Worm (Caenorhabditis elegans): ENCODE measurements around the gene mboa-6.
A peak's percentile ranks its signal among the peaks of the same experiment; 100 is the strongest.

Gene mboa-6

DNA sequence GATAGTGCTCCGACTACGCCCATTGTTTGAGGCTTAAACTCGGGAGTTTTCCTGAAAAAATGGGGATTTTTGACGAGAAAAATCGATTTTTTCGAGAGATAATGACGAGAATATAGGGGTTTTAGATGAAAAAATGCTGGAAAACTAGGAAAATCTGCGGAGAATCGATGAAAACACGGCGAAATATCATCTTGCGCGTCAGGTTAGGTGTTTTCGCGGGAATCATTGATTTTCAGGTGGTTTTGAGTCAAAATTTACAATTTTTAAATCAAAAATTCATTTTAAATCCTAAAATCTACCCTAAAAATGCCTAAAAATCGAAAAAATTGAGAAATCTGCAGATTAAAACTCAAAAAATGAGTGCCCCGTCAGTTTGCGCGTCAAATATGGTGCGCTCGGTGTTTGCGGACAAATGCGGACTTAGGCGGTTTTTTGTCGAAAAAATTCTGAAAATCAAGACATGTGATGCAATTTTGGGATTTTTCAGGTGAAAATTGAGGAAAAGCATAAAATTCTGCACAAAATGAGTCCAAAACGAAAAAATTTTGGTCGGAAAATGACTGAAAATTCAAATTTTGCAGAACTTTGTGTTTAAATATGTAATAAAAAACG, at the start of gene mboa-6:
Gene mboa-6, minus strand, starts transcription at position 51 of the 612 bp plus-strand sequence.
- TF ChIP-seq cog-1 (tag; optimal IDR thresholded peaks at IDR 0.05) (no peak), T22C8.4 (GFP tag; IDR thresholded peaks at IDR 0.05) (no peak), ref-1 (GFP tag; conservative IDR thresholded peaks at IDR 0.05) (no peak), ztf-29 (GFP tag; IDR thresholded peaks at IDR 0.05) (no peak), ztf-23 (GFP tag; IDR thresholded peaks at IDR 0.05) (no peak), med-1 (GFP tag; optimal IDR thresholded peaks at IDR 0.05; ENCODE audit: insufficient read depth) (no peak), flt-1 (GFP tag; IDR thresholded peaks at IDR 0.05) (no peak), klf-2 (GFP tag; conservative IDR thresholded peaks at IDR 0.05) (no peak), tab-1 (GFP tag; IDR thresholded peaks at IDR 0.05) (no peak)

DNA sequence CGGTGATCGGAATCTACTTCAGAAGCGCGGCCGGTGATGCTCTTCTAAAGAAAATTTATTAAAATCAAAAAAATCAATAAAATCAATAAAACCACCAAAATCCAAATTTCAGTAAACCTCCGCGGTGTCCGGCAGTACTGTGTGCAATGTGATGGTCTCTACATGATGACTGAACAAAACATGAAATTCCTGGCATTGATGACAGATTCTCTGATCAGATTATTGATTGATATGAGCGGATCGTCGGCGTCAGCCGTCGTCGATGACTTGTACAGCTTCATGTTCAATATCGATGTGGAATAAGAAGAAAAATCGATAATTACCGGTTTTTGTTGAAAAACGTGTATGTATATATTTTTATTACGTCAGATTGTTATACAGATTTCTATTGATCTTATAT, 47.1 kb upstream of the mboa-6 start:
- TF ChIP-seq flt-1 (GFP tag; IDR thresholded peaks at IDR 0.05) (no peak), T22C8.4 (GFP tag; IDR thresholded peaks at IDR 0.05) (peak; percentile 59; the same call in 1 of the 2 replicates)

ce11 chrIII:2008334-2008733, 46.6 kb upstream of the mboa-6 start:
- TF ChIP-seq ztf-29 (GFP tag; IDR thresholded peaks at IDR 0.05) = no peak
- TF ChIP-seq klf-2 (GFP tag; conservative IDR thresholded peaks at IDR 0.05) = no peak
- no peak for TF ChIP-seq ztf-23 (GFP tag; IDR thresholded peaks at IDR 0.05)
- no peak for TF ChIP-seq T22C8.4 (GFP tag; IDR thresholded peaks at IDR 0.05)
- no peak for TF ChIP-seq med-1 (GFP tag; optimal IDR thresholded peaks at IDR 0.05; ENCODE audit: insufficient read depth)
- no peak for TF ChIP-seq cog-1 (tag; optimal IDR thresholded peaks at IDR 0.05)
- no peak for TF ChIP-seq tab-1 (GFP tag; IDR thresholded peaks at IDR 0.05)
- TF ChIP-seq ref-1 (GFP tag; conservative IDR thresholded peaks at IDR 0.05) = no peak
- no peak for TF ChIP-seq flt-1 (GFP tag; IDR thresholded peaks at IDR 0.05)

DNA sequence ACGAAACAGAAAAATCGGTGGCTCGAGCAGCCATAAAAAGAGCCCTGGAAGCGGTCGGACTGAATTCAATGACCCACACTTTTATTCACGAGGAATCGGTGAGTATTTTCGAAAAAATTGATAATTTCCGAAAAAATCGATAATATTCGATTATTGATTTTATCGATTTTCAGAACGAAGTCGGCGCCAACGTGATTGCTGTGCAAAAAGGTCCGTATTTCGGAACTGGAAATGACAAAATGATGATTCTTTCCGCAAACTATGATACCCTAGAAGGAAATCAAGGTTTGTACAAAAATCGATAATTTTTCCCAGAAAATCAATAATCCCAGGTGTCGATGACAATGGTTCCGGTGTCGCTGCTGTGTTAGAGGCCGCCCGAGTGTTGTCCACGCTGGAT, 45.2 kb upstream of the mboa-6 start:
- TF ChIP-seq ref-1 (GFP tag; conservative IDR thresholded peaks at IDR 0.05) (no peak), ztf-29 (GFP tag; IDR thresholded peaks at IDR 0.05) (no peak), med-1 (GFP tag; optimal IDR thresholded peaks at IDR 0.05; ENCODE audit: insufficient read depth) (no peak), T22C8.4 (GFP tag; IDR thresholded peaks at IDR 0.05) (peak; percentile 58), cog-1 (tag; optimal IDR thresholded peaks at IDR 0.05) (no peak), tab-1 (GFP tag; IDR thresholded peaks at IDR 0.05) (no peak), flt-1 (GFP tag; IDR thresholded peaks at IDR 0.05) (no peak)

DNA sequence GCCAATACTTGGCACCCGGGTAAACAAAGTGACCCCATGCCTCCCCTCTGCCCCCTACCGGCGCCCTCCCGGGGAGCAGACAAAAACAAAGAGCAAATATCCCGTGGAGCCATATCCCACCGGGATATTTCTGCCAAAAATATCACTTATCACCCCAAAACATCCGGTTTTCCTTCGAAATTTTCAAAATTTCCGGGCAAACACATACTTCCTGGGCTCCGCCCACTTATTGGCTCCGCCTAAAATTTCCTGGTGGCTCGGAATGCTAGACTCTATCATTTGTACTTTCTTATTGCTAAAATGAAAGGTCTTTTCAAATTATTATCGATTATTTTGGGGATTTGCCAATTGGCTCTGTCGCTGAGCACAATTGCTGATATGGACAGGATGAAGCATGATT, 44.0 kb upstream of the mboa-6 start, which contains the start of gene Y39A3B.1:
Gene Y39A3B.1, plus strand, starts transcription at position 301 of the 400 bp plus-strand sequence.
- TF ChIP-seq med-1 (GFP tag; optimal IDR thresholded peaks at IDR 0.05; ENCODE audit: insufficient read depth) (no peak), ztf-29 (GFP tag; IDR thresholded peaks at IDR 0.05) (no peak), T22C8.4 (GFP tag; IDR thresholded peaks at IDR 0.05) (no peak), ztf-23 (GFP tag; IDR thresholded peaks at IDR 0.05) (no peak), ref-1 (GFP tag; conservative IDR thresholded peaks at IDR 0.05) (no peak), cog-1 (tag; optimal IDR thresholded peaks at IDR 0.05) (no peak), klf-2 (GFP tag; conservative IDR thresholded peaks at IDR 0.05) (no peak), tab-1 (GFP tag; IDR thresholded peaks at IDR 0.05) (no peak), flt-1 (GFP tag; IDR thresholded peaks at IDR 0.05) (no peak)

ce11 chrIII:2001210-2001609, 39.5 kb upstream of the mboa-6 start:
- TF ChIP-seq med-1 (GFP tag; optimal IDR thresholded peaks at IDR 0.05; ENCODE audit: insufficient read depth) (no peak), flt-1 (GFP tag; IDR thresholded peaks at IDR 0.05) (no peak), ztf-29 (GFP tag; IDR thresholded peaks at IDR 0.05) (no peak), T22C8.4 (GFP tag; IDR thresholded peaks at IDR 0.05) (peak; percentile 58), ztf-23 (GFP tag; IDR thresholded peaks at IDR 0.05) (no peak), tab-1 (GFP tag; IDR thresholded peaks at IDR 0.05) (no peak)

- TF ChIP-seq ztf-23 (GFP tag; IDR thresholded peaks at IDR 0.05) (no peak), tab-1 (GFP tag; IDR thresholded peaks at IDR 0.05) (no peak), ztf-29 (GFP tag; IDR thresholded peaks at IDR 0.05) (no peak), ref-1 (GFP tag; conservative IDR thresholded peaks at IDR 0.05) (no peak), flt-1 (GFP tag; IDR thresholded peaks at IDR 0.05) (no peak), klf-2 (GFP tag; conservative IDR thresholded peaks at IDR 0.05) (no peak), med-1 (GFP tag; optimal IDR thresholded peaks at IDR 0.05; ENCODE audit: insufficient read depth) (no peak), cog-1 (tag; optimal IDR thresholded peaks at IDR 0.05) (no peak), T22C8.4 (GFP tag; IDR thresholded peaks at IDR 0.05) (no peak)
Observed at ce11 chrIII:1997569-1997968, 35.8 kb upstream of the mboa-6 start, which contains the start of gene lgc-42. TSS of gene lgc-42 (plus strand) at chrIII:1997869.

DNA sequence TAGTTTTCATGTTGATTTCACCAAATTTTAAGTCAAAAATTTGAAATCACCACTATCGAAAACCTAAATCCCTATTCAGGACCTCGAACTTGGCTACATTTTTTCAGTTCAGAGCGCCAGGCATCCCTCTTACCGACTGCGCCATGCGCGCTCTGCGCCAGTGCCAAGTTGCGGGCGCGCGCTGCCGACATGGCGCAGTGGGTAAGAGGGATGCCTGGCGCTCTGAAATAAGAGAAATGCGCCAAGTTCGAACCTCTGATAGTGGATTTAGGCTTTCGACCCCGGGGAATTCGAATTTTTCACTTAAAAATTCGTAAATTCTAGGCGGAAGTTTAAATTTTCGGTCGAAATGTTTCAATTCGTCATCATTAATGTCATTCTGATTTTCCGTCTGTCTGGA, 28.2 kb upstream of the mboa-6 start:
- TF ChIP-seq tab-1 (GFP tag; IDR thresholded peaks at IDR 0.05) = no peak
- no peak for TF ChIP-seq T22C8.4 (GFP tag; IDR thresholded peaks at IDR 0.05)
- TF ChIP-seq cog-1 (tag; optimal IDR thresholded peaks at IDR 0.05) = no peak
- TF ChIP-seq med-1 (GFP tag; optimal IDR thresholded peaks at IDR 0.05; ENCODE audit: insufficient read depth) = no peak
- TF ChIP-seq ref-1 (GFP tag; conservative IDR thresholded peaks at IDR 0.05) = no peak
- TF ChIP-seq klf-2 (GFP tag; conservative IDR thresholded peaks at IDR 0.05) = no peak
- TF ChIP-seq ztf-23 (GFP tag; IDR thresholded peaks at IDR 0.05) = no peak
- TF ChIP-seq flt-1 (GFP tag; IDR thresholded peaks at IDR 0.05) = no peak
- TF ChIP-seq ztf-29 (GFP tag; IDR thresholded peaks at IDR 0.05) = no peak

- TF ChIP-seq klf-2 (GFP tag; conservative IDR thresholded peaks at IDR 0.05) = no peak
- no peak for TF ChIP-seq med-1 (GFP tag; optimal IDR thresholded peaks at IDR 0.05; ENCODE audit: insufficient read depth)
- TF ChIP-seq flt-1 (GFP tag; IDR thresholded peaks at IDR 0.05) = no peak
- no peak for TF ChIP-seq tab-1 (GFP tag; IDR thresholded peaks at IDR 0.05)
- TF ChIP-seq ztf-29 (GFP tag; IDR thresholded peaks at IDR 0.05) = no peak
- TF ChIP-seq T22C8.4 (GFP tag; IDR thresholded peaks at IDR 0.05) = no peak
Observed at ce11 chrIII:1987693-1988092, 25.9 kb upstream of the mboa-6 start, which contains the start of gene Y39A3B.8. TSS of gene Y39A3B.8 (plus strand) at chrIII:1987993.

ce11 chrIII:1984860-1985259, 23.1 kb upstream of the mboa-6 start, which contains the start of gene Y39A3B.7:
TSS of gene Y39A3B.7 (minus strand) at chrIII:1984960.
- no peak for TF ChIP-seq cog-1 (tag; optimal IDR thresholded peaks at IDR 0.05)
- no peak for TF ChIP-seq tab-1 (GFP tag; IDR thresholded peaks at IDR 0.05)
- no peak for TF ChIP-seq ztf-23 (GFP tag; IDR thresholded peaks at IDR 0.05)
- no peak for TF ChIP-seq ztf-29 (GFP tag; IDR thresholded peaks at IDR 0.05)
- no peak for TF ChIP-seq med-1 (GFP tag; optimal IDR thresholded peaks at IDR 0.05; ENCODE audit: insufficient read depth)
- TF ChIP-seq flt-1 (GFP tag; IDR thresholded peaks at IDR 0.05) = no peak
- no peak for TF ChIP-seq T22C8.4 (GFP tag; IDR thresholded peaks at IDR 0.05)
- TF ChIP-seq ref-1 (GFP tag; conservative IDR thresholded peaks at IDR 0.05) = no peak
- no peak for TF ChIP-seq klf-2 (GFP tag; conservative IDR thresholded peaks at IDR 0.05)

All from whole organism, midembryonic.